Fruit fly (Drosophila melanogaster) whole organism, pupa: ENCODE results near the gene CG34183.

Experiments
- CG13204 ChIP-seq: fragments of 200-800 bp; sonication (Bioruptor generic); optimal IDR thresholded peaks from 2 replicates; lab custom pipeline; 2018; ENCODE audit warnings: missing biosample characterization, mild to moderate bottlenecking, missing genetic modification characterization, moderate library complexity
- CG8159 ChIP-seq: fragments of 200-800 bp; sonication (Bioruptor generic); optimal IDR thresholded peaks from 3 replicates; lab custom pipeline; 2018; ENCODE audit warnings: missing biosample characterization, mild to moderate bottlenecking, missing genetic modification characterization, moderate library complexity
- fd96Ca ChIP-seq: fragments of 200-800 bp; sonication (Bioruptor generic); IDR thresholded peaks from 3 replicates; pipeline ENCODE4 v1.3.6; 2022; ENCODE audit warnings: missing biosample characterization, missing genetic modification characterization

DNA sequence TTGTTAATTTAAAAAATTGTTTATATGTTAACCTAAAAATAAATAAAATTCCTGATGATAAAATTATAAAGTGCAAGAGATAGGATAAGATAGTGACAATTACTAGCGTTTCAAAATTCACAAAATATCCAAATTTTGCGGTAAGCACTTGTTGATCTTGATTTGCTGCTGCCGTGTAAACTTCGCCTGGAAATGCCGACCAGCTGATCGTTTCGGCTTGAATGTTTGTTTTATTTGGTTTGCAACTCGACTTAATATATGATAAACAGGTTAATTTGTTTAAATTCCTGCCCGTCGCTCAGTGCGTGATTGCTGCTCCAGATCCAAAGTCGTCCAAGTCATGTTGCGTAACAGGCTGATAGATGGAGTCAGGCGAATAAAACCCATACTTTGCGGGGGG lies 30.8 kb upstream of the CG34183 start, which contains the start of gene CG4592:
- TF ChIP-seq fd96Ca (GFP tag; lab: Robert Waterston, UW): peak; percentile 82; the same call in 2 of the 3 replicates
- TF ChIP-seq CG8159: peak; percentile 65
- TF ChIP-seq CG13204 (GFP tag; lab: Kevin White, UChicago): no peak
